Worm (Caenorhabditis elegans): ENCODE data around the gene R160.3.

ce11 chrX:4376801-4377200, 10.7 kb upstream of the R160.3 start, which contains the start of gene R160.2:
- TF ChIP-seq tab-1 (GFP tag; IDR thresholded peaks at IDR 0.05), result no peak
- no peak for TF ChIP-seq T22C8.4 (GFP tag; IDR thresholded peaks at IDR 0.05)
- TF ChIP-seq flt-1 (GFP tag; IDR thresholded peaks at IDR 0.05), result no peak
- no peak for TF ChIP-seq ztf-23 (GFP tag; IDR thresholded peaks at IDR 0.05)
- no peak for TF ChIP-seq ref-1 (GFP tag; conservative IDR thresholded peaks at IDR 0.05)
- TF ChIP-seq cog-1 (tag; optimal IDR thresholded peaks at IDR 0.05), result no peak
- TF ChIP-seq med-1 (GFP tag; optimal IDR thresholded peaks at IDR 0.05; ENCODE audit: insufficient read depth), result no peak
- no peak for TF ChIP-seq ztf-29 (GFP tag; IDR thresholded peaks at IDR 0.05)
- no peak for TF ChIP-seq klf-2 (GFP tag; conservative IDR thresholded peaks at IDR 0.05)

Data from whole organism, midembryonic.